Fruit fly (Drosophila melanogaster) whole organism, pupa: Measurements from ENCODE around the gene RpS15Aa.

ENCODE experiments used
- CG10348 ChIP-seq: fragments of 200-800 bp; sonication (Bioruptor generic); IDR thresholded peaks from 2 replicates; pipeline ENCODE4 v1.3.6; 2022; ENCODE audit warnings: missing biosample characterization, missing genetic modification characterization
- CG12605 ChIP-seq: fragments of 200-800 bp; sonication (Bioruptor generic); IDR thresholded peaks from 2 replicates; pipeline ENCODE4 v1.3.6; 2022; ENCODE audit warnings: missing biosample characterization, missing genetic modification characterization
- CG13204 ChIP-seq: fragments of 200-800 bp; sonication (Bioruptor generic); optimal IDR thresholded peaks from 2 replicates; lab custom pipeline; 2018; ENCODE audit warnings: missing biosample characterization, mild to moderate bottlenecking, missing genetic modification characterization, moderate library complexity
- CG14655 ChIP-seq: fragments of 200-800 bp; sonication (Bioruptor generic); optimal IDR thresholded peaks from 3 replicates; lab custom pipeline; 2017; ENCODE audit warnings: mild to moderate bottlenecking, missing biosample characterization, missing genetic modification reagents, missing genetic modification characterization
- CG15710 ChIP-seq: fragments of 200-800 bp; sonication (Bioruptor generic); optimal IDR thresholded peaks from 2 replicates; lab custom pipeline; 2018; ENCODE audit warnings: missing biosample characterization, mild to moderate bottlenecking, missing genetic modification characterization, moderate library complexity
- CG17806 ChIP-seq: fragments of 200-800 bp; sonication (Bioruptor generic); optimal IDR thresholded peaks from 2 replicates; lab custom pipeline; 2018; ENCODE audit warnings: missing biosample characterization, mild to moderate bottlenecking, missing genetic modification characterization, moderate library complexity
- CG32121 ChIP-seq: fragments of 200-800 bp; sonication (Bioruptor generic); IDR thresholded peaks from 2 replicates; pipeline ENCODE4 v1.3.6; 2022; ENCODE audit warnings: missing biosample characterization, missing genetic modification characterization
- CG34367 ChIP-seq: fragments of 200-800 bp; sonication (Bioruptor generic); optimal IDR thresholded peaks from 2 replicates; lab custom pipeline; 2018; ENCODE audit warnings: missing biosample characterization, mild to moderate bottlenecking, missing genetic modification characterization
- CG4496 ChIP-seq: fragments of 200-800 bp; sonication (Bioruptor generic); IDR thresholded peaks from 3 replicates; pipeline ENCODE4 v1.3.6; 2022; ENCODE audit warnings: missing biosample characterization, missing genetic modification characterization
- CG8159 ChIP-seq: fragments of 200-800 bp; sonication (Bioruptor generic); optimal IDR thresholded peaks from 3 replicates; lab custom pipeline; 2018; ENCODE audit warnings: missing biosample characterization, mild to moderate bottlenecking, missing genetic modification characterization, moderate library complexity
- CG8301 ChIP-seq: fragments of 200-800 bp; sonication (Bioruptor generic); optimal IDR thresholded peaks from 2 replicates; lab custom pipeline; 2018; ENCODE audit warnings: missing biosample characterization, mild to moderate bottlenecking, missing genetic modification characterization
- CG9948 ChIP-seq: fragments of 200-800 bp; sonication (Bioruptor generic); optimal IDR thresholded peaks from 2 replicates; lab custom pipeline; 2018; ENCODE audit warnings: missing biosample characterization, mild to moderate bottlenecking, missing genetic modification characterization, moderate library complexity
- D1 ChIP-seq: fragments of 200-800 bp; sonication (Bioruptor generic); optimal IDR thresholded peaks from 2 replicates; lab custom pipeline; 2018; ENCODE audit warnings: missing biosample characterization, mild to moderate bottlenecking, missing genetic modification characterization, moderate library complexity
- EcR ChIP-seq: fragments of 200-800 bp; sonication (Bioruptor generic); optimal IDR thresholded peaks from 3 replicates; lab custom pipeline; 2019; ENCODE audit warnings: missing biosample characterization, missing genetic modification characterization, mild to moderate bottlenecking, moderate library complexity, missing genetic modification reagents
- Ets98B ChIP-seq: fragments of 200-800 bp; sonication (Bioruptor generic); IDR thresholded peaks from 2 replicates; pipeline ENCODE4 v1.3.6; 2022; ENCODE audit warnings: missing biosample characterization, missing genetic modification characterization
- Pif1A ChIP-seq: fragments of 200-800 bp; sonication (Bioruptor generic); optimal IDR thresholded peaks from 3 replicates; lab custom pipeline; 2016; ENCODE audit warnings: missing biosample characterization, missing genetic modification characterization
- Pif1B ChIP-seq: fragments of 200-800 bp; sonication (Bioruptor generic); optimal IDR thresholded peaks from 3 replicates; lab custom pipeline; 2016; ENCODE audit warnings: missing biosample characterization, missing genetic modification characterization
- Snoo ChIP-seq: fragments of 200-800 bp; sonication (Bioruptor generic); optimal IDR thresholded peaks from 3 replicates; lab custom pipeline; 2017; ENCODE audit warnings: missing biosample characterization, mild to moderate bottlenecking, missing genetic modification characterization, inconsistent platforms
- fd96Ca ChIP-seq: fragments of 200-800 bp; sonication (Bioruptor generic); IDR thresholded peaks from 3 replicates; pipeline ENCODE4 v1.3.6; 2022; ENCODE audit warnings: missing biosample characterization, missing genetic modification characterization
- gl ChIP-seq: fragments of 200-800 bp; sonication (Bioruptor generic); optimal IDR thresholded peaks from 2 replicates; lab custom pipeline; 2018; ENCODE audit warnings: missing biosample characterization, mild to moderate bottlenecking, missing genetic modification characterization
- rn ChIP-seq: fragments of 200-800 bp; sonication (Bioruptor generic); IDR thresholded peaks from 2 replicates; pipeline ENCODE4 v1.3.6; 2022; ENCODE audit warnings: missing biosample characterization, missing genetic modification characterization

RpS15Aa gene

dm6 chrX:13314323-13314722 is 23.2 kb downstream of the RpS15Aa start:
- TF ChIP-seq CG34367 (tag; lab: Kevin White, UChicago) (peak; percentile 22), CG14655 (GFP tag; lab: Kevin White, UChicago) (peak; percentile 54), EcR (GFP tag; lab: Kevin White, UChicago) (no peak), Ets98B (no peak), CG15710 (tag; lab: Kevin White, UChicago) (peak; percentile 36), CG8159 (tag; lab: Kevin White, UChicago) (peak; percentile 58), CG8301 (tag; lab: Kevin White, UChicago) (peak; percentile 21), CG9948 (tag; lab: Kevin White, UChicago) (peak; percentile 51), CG17806 (tag; lab: Kevin White, UChicago) (peak; percentile 48)
- TF ChIP-seq, all 21 proteins: peak for 7

- TF ChIP-seq CG4496 (GFP tag; lab: Robert Waterston, UW) (0 out of 3 replicates have a peak, but pooled peaks have one; percentile 16), CG8159 (tag; lab: Kevin White, UChicago) (no peak), CG32121 (no peak), Snoo (tag; lab: Kevin White, UChicago) (no peak)
These were observed 24.4 kb downstream of the RpS15Aa start for dm6 chrX:13313133-13313532.

DNA sequence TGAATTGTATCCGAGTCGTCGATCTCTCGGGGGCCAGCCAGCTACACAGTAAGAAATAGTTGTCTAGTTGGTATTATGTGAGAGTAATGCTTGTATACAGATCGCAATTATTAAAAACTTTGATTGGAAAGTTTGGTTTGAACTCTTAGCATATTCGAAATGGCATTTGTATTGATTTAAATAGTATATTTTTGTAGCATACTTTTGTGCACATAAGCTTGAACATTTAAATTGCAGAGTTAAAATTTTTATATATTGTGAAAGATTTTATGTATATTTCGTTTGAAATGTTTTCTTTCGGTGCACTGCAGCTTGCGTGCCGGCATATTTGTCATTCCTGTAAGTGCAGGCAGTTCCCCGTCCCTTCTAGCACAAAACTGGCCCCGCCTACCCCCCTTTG is 25.3 kb downstream of the RpS15Aa start:
- TF ChIP-seq rn (no peak), CG32121 (peak; percentile 40; the same call in 1 of the 2 replicates), Ets98B (peak; percentile 54), CG17806 (tag; lab: Kevin White, UChicago) (peak; percentile 71), CG9948 (tag; lab: Kevin White, UChicago) (peak; percentile 77), CG15710 (tag; lab: Kevin White, UChicago) (peak; percentile 72), gl (tag; lab: Kevin White, UChicago) (peak; percentile 11), CG8301 (tag; lab: Kevin White, UChicago) (peak; percentile 73), EcR (GFP tag; lab: Kevin White, UChicago) (peak; percentile 17), CG10348 (GFP tag; lab: Robert Waterston, UW) (no peak), Snoo (tag; lab: Kevin White, UChicago) (peak; percentile 65), CG14655 (GFP tag; lab: Kevin White, UChicago) (peak; percentile 78), CG34367 (tag; lab: Kevin White, UChicago) (peak; percentile 64), fd96Ca (GFP tag; lab: Robert Waterston, UW) (peak; percentile 31; the same call in 1 of the 3 replicates), Pif1B (GFP tag; lab: Kevin White, UChicago) (peak; percentile 44), Pif1A (GFP tag; lab: Kevin White, UChicago) (peak; percentile 56), D1 (tag; lab: Kevin White, UChicago) (no peak), CG12605 (GFP tag; lab: Robert Waterston, UW) (no peak), CG4496 (GFP tag; lab: Robert Waterston, UW) (peak; percentile 42; the same call in 1 of the 3 replicates), CG13204 (GFP tag; lab: Kevin White, UChicago) (peak; percentile 33), CG8159 (tag; lab: Kevin White, UChicago) (peak; percentile 74)

- TF ChIP-seq CG14655 (GFP tag; lab: Kevin White, UChicago): no peak
- TF ChIP-seq CG8301 (tag; lab: Kevin White, UChicago): no peak
- no peak for TF ChIP-seq CG9948 (tag; lab: Kevin White, UChicago)
- TF ChIP-seq CG34367 (tag; lab: Kevin White, UChicago): no peak
- no peak for TF ChIP-seq Pif1A (GFP tag; lab: Kevin White, UChicago)
- no peak for TF ChIP-seq CG32121
These were observed 26.7 kb downstream of the RpS15Aa start for dm6 chrX:13310764-13311163.

dm6 chrX:13307189-13307588 is 30.3 kb downstream of the RpS15Aa start:
- TF ChIP-seq CG14655 (GFP tag; lab: Kevin White, UChicago) (peak; percentile 38), CG15710 (tag; lab: Kevin White, UChicago) (peak; percentile 30), CG17806 (tag; lab: Kevin White, UChicago) (no peak), CG12605 (GFP tag; lab: Robert Waterston, UW) (no peak), CG10348 (GFP tag; lab: Robert Waterston, UW) (no peak), D1 (tag; lab: Kevin White, UChicago) (no peak), Ets98B (no peak), CG4496 (GFP tag; lab: Robert Waterston, UW) (no peak), CG9948 (tag; lab: Kevin White, UChicago) (no peak), Snoo (tag; lab: Kevin White, UChicago) (peak; percentile 21), CG8301 (tag; lab: Kevin White, UChicago) (no peak), CG32121 (0 out of 2 replicates have a peak, but pooled peaks have one; percentile 17), CG13204 (GFP tag; lab: Kevin White, UChicago) (no peak), EcR (GFP tag; lab: Kevin White, UChicago) (no peak), CG8159 (tag; lab: Kevin White, UChicago) (peak; percentile 41), gl (tag; lab: Kevin White, UChicago) (no peak), CG34367 (tag; lab: Kevin White, UChicago) (no peak), rn (no peak), fd96Ca (GFP tag; lab: Robert Waterston, UW) (no peak), Pif1B (GFP tag; lab: Kevin White, UChicago) (no peak), Pif1A (GFP tag; lab: Kevin White, UChicago) (peak; percentile 1)

DNA sequence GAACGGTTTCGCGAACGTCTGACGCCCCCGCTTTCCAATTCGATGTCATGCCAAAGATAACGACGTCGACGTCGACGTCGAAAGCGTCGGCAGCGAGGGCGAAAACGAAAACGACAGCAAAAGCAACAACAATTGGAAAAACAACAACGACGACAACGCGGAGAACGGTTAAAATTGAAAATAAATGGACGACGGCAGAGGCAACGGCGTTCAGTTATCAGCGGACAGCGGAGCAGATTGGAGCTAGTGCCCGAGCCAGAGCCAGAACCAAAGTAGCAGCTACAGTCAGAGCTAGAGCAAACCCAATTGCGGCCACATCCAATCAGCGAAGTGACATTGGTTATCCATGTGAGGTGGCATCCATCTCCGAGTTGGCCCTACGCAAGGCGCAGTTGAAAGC is 32.2 kb downstream of the RpS15Aa start:
- peak; percentile 86 for TF ChIP-seq CG13204 (GFP tag; lab: Kevin White, UChicago)
- no peak for TF ChIP-seq Pif1A (GFP tag; lab: Kevin White, UChicago)
- peak; percentile 29 for TF ChIP-seq gl (tag; lab: Kevin White, UChicago)
- peak; percentile 24 for TF ChIP-seq EcR (GFP tag; lab: Kevin White, UChicago)
- no peak for TF ChIP-seq Ets98B
- TF ChIP-seq CG12605 (GFP tag; lab: Robert Waterston, UW): 0 out of 2 replicates have a peak, but pooled peaks have one; percentile 32
- TF ChIP-seq CG4496 (GFP tag; lab: Robert Waterston, UW): 0 out of 3 replicates have a peak, but pooled peaks have one; percentile 13
- peak; percentile 14; the same call in 1 of the 2 replicates for TF ChIP-seq CG32121
- no peak for TF ChIP-seq D1 (tag; lab: Kevin White, UChicago)
